Worm (Caenorhabditis elegans): ENCODE measurements around the gene F01D5.6.

DNA sequence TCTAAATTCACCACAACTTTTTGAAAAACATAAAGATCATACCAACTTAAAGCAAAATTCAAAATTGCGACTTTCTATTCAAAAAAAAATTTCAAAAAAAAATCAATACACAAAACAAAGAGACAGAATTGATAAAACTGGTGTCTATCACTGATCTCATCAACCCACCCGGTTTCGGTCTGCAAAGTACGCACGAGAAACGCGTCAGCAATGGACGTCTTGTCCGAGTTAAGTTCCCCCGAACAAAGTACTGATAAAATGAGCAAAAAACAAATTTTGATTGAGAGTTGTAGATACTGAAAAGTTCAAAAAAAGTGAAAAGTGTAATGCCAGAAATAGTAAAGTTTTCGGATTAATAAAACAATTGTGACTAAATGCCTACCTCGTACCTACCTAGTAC is 48.0 kb upstream of the F01D5.6 start:
- TF ChIP-seq elt-3 (tag; optimal IDR thresholded peaks at IDR 0.05) = no peak
- no peak for TF ChIP-seq mab-5 (tag; optimal IDR thresholded peaks at IDR 0.05)
- no peak for TF ChIP-seq skn-1 (tag; optimal IDR thresholded peaks at IDR 0.05)
- no peak for TF ChIP-seq nhr-25 (tag; optimal IDR thresholded peaks at IDR 0.05)
- no peak for TF ChIP-seq lin-39 (tag; optimal IDR thresholded peaks at IDR 0.05)
- no peak for TF ChIP-seq aly-2 (tag; optimal IDR thresholded peaks at IDR 0.05)
- TF ChIP-seq unc-62 (GFP tag; optimal IDR thresholded peaks at IDR 0.05) = no peak
- TF ChIP-seq ceh-82 (tag; optimal IDR thresholded peaks at IDR 0.05) = no peak
- no peak for TF ChIP-seq snpc-4 (tag; optimal IDR thresholded peaks at IDR 0.05)
- no peak for TF ChIP-seq nhr-237 (tag; optimal IDR thresholded peaks at IDR 0.05)
- no peak for TF ChIP-seq ztf-11 (tag; optimal IDR thresholded peaks at IDR 0.05)
- no peak for TF ChIP-seq lin-11 (tag; optimal IDR thresholded peaks at IDR 0.05)
- TF ChIP-seq lin-13 (GFP tag; optimal IDR thresholded peaks at IDR 0.05) = no peak
- TF ChIP-seq nhr-10 (tag; optimal IDR thresholded peaks at IDR 0.05) = no peak

Data from whole organism, L2 larva.